Worm (Caenorhabditis elegans): ENCODE data around the gene mans-4.

DNA sequence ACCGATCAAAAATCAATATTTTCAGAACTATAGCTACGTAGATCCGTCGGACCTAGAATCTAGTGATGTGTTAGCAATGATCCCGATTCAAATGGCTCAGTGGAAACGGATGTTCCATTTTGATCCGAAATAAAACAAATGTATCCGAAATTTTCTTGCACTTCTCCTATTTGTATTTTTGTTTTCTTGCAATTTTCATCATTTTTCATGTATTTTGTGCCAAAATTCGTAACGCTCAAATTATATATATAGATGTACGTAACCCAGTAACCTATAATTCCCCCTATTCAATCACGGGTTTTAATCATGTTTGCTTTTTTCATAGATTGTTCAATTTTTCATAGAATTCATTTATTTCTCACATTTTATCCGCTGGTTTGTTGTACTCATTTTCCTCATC lies 20.6 kb upstream of the mans-4 start, which contains the start of gene gldi-10:
- TF ChIP-seq ztf-23 (GFP tag; IDR thresholded peaks at IDR 0.05) (no peak), flt-1 (GFP tag; IDR thresholded peaks at IDR 0.05) (no peak)
